Worm (Caenorhabditis elegans): Measurements from ENCODE around the gene F40F11.3.

ce11 chrIV:11592820-11593219 lies 983 bp downstream of the F40F11.3 start:
- no peak for TF ChIP-seq unc-62 (GFP tag; optimal IDR thresholded peaks at IDR 0.05)
- TF ChIP-seq ets-4 (GFP tag; optimal IDR thresholded peaks at IDR 0.05) = no peak
- TF ChIP-seq dpl-1 (GFP tag; optimal IDR thresholded peaks at IDR 0.05) = no peak
- no peak for TF ChIP-seq Y53F4B.3 (GFP tag; IDR thresholded peaks at IDR 0.05)
- TF ChIP-seq die-1 (tag; optimal IDR thresholded peaks at IDR 0.05) = no peak
- no peak for TF ChIP-seq let-607 (tag; optimal IDR thresholded peaks at IDR 0.05)
- no peak for TF ChIP-seq ama-1 (optimal IDR thresholded peaks at IDR 0.05)
- TF ChIP-seq ama-1 (GFP tag; optimal IDR thresholded peaks at IDR 0.05) = peak in 1 of 2 experiments; percentile 28
- no peak for TF ChIP-seq aptf-3 (GFP tag; IDR thresholded peaks at IDR 0.05)
- TF ChIP-seq lsl-1 (GFP tag; optimal IDR thresholded peaks at IDR 0.05) = no peak
- TF ChIP-seq nhr-120 (GFP tag; IDR thresholded peaks at IDR 0.05) = no peak
- peak in 1 of 3 experiments; percentile 57 for TF ChIP-seq lin-35 (GFP tag; optimal IDR thresholded peaks at IDR 0.05)
- TF ChIP-seq hsf-1 (GFP tag; IDR thresholded peaks at IDR 0.05) = no peak
